Worm (Caenorhabditis elegans): ENCODE measurements around the gene srw-7.

DNA sequence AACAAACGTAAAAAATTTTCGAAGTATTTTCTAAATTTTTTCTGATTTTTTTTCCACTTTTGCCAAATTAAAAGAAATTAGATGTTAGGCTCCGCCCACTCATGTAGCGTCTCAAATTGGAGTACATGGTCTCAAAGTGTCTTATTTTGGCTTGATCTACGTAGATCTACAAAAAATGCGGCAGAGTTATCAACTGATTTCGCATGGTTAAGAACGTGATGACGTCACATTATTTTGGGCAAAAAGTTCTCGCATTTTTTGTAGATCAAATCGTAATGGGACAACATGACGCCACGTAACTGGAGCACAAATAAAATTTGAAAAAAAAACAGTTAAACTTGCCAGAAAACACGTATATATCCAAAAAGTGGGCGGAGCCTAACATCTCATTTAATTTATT lies 44.2 kb upstream of the srw-7 start:
- TF ChIP-seq flt-1 (GFP tag; IDR thresholded peaks at IDR 0.05) (no peak), B0310.2 (tag; optimal IDR thresholded peaks at IDR 0.05) (no peak), hmg-4 (GFP tag; optimal IDR thresholded peaks at IDR 0.05) (no peak), ama-1 (optimal IDR thresholded peaks at IDR 0.05) (no peak), scrt-1 (GFP tag; IDR thresholded peaks at IDR 0.05) (no peak)
